Worm (Caenorhabditis elegans) whole organism, L3 larva: ENCODE results near the gene Y116A8C.469.

Source experiments
- ceh-16 ChIP-seq: sonication (generic microtip); optimal IDR thresholded peaks from 2 replicates; lab custom pipeline; 2017; ENCODE audit warnings: missing biosample characterization, missing genetic modification characterization
- ceh-9 ChIP-seq: sonication (generic microtip); optimal IDR thresholded peaks from 2 replicates; lab custom pipeline; 2018; ENCODE audit warnings: missing biosample characterization, missing genetic modification characterization
- fos-1 ChIP-seq: fragments of 150-350 bp; optimal IDR thresholded peaks from 2 replicates; lab custom pipeline; 2014; ENCODE audit warnings: missing biosample characterization, missing genetic modification characterization
- mml-1 ChIP-seq: fragments of 150-350 bp; sonication (generic microtip); optimal IDR thresholded peaks from 3 replicates; lab custom pipeline; 2014; ENCODE audit warnings: missing biosample characterization, missing genetic modification characterization
- nhr-11 ChIP-seq: fragments of 150-350 bp; optimal IDR thresholded peaks from 2 replicates; lab custom pipeline; 2014; ENCODE audit warnings: missing biosample characterization, missing genetic modification characterization
- nhr-12 ChIP-seq: fragments of 150-350 bp; optimal IDR thresholded peaks from 2 replicates; lab custom pipeline; 2014; ENCODE audit warnings: missing biosample characterization, missing genetic modification characterization
- nhr-237 ChIP-seq: fragments of 150-350 bp; optimal IDR thresholded peaks from 2 replicates; lab custom pipeline; 2014; ENCODE audit warnings: missing biosample characterization, missing genetic modification characterization
- pha-4 ChIP-seq: fragments of 150-350 bp; optimal IDR thresholded peaks from 2 replicates; lab custom pipeline; 2014; ENCODE audit warnings: missing biosample characterization, missing genetic modification reagents, missing genetic modification characterization
- snpc-4 ChIP-seq: fragments of 150-350 bp; optimal IDR thresholded peaks from 2 replicates; lab custom pipeline; 2014; ENCODE audit warnings: missing biosample characterization, missing genetic modification characterization
- unc-62 ChIP-seq: fragments of 150-350 bp; sonication (generic microtip); optimal IDR thresholded peaks from 4 replicates; lab custom pipeline; 2014; ENCODE audit warnings: missing biosample characterization, missing genetic modification reagents, missing genetic modification characterization
- ztf-11 ChIP-seq: fragments of 150-350 bp; optimal IDR thresholded peaks from 2 replicates; lab custom pipeline; 2014; ENCODE audit warnings: missing biosample characterization, missing genetic modification characterization

DNA sequence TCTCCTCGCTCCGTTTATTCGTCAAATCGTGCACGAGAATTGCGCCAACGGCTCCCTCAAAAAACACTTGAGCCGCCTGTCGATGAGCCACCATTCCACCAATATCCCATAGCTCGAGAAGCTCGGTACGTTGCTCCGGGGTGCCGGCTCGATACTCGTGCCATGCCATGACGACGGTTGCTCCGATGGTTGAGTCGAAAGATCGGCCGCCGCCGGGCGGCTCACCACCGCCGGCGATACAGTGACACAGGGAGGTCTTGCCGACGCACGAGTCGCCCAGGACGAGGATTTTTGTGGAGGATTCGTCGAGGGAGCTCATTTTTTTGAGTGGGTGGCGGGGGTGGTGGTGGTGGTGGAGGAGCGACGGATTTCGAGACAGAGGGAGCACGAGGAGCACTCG is 18.3 kb upstream of the Y116A8C.469 start:
- TF ChIP-seq nhr-11 (tag; lab: Kevin White, UChicago) (no peak), ztf-11 (tag; lab: Kevin White, UChicago) (no peak), mml-1 (tag; lab: Kevin White, UChicago) (no peak), snpc-4 (tag; lab: Kevin White, UChicago) (no peak), nhr-12 (tag; lab: Kevin White, UChicago) (no peak), ceh-9 (tag; lab: Kevin White, UChicago) (no peak), unc-62 (no peak), nhr-237 (tag; lab: Kevin White, UChicago) (no peak), fos-1 (tag; lab: Kevin White, UChicago) (no peak), ceh-16 (tag; lab: Kevin White, UChicago) (no peak), pha-4 (tag; lab: Kevin White, UChicago) (no peak)
